Worm (Caenorhabditis elegans) whole organism, late embryonic: Measurements from ENCODE around the gene glr-6.

ENCODE experiments used
- ceh-22 ChIP-seq: sonication (generic microtip); optimal IDR thresholded peaks from 2 replicates; lab custom pipeline; 2017; ENCODE audit warnings: missing biosample characterization, missing genetic modification characterization
- dmd-4 ChIP-seq: sonication (generic microtip); optimal IDR thresholded peaks from 2 replicates; lab custom pipeline; 2016; ENCODE audit warnings: borderline replicate concordance, missing genetic modification characterization, missing compliant biosample characterization
- elt-2 ChIP-seq: sonication (generic microtip); optimal IDR thresholded peaks from 2 replicates; lab custom pipeline; 2016; ENCODE audit warnings: missing genetic modification reagents, missing genetic modification characterization, missing compliant biosample characterization
- hlh-8 ChIP-seq: sonication (generic microtip); optimal IDR thresholded peaks from 2 replicates; lab custom pipeline; 2016; ENCODE audit warnings: missing genotype, missing genetic modification characterization, missing compliant biosample characterization
- lim-6 ChIP-seq: sonication (generic microtip); optimal IDR thresholded peaks from 2 replicates; lab custom pipeline; 2016; ENCODE audit warnings: missing genetic modification characterization, missing compliant biosample characterization
- mec-3 ChIP-seq: sonication (generic microtip); optimal IDR thresholded peaks from 2 replicates; lab custom pipeline; 2016; ENCODE audit warnings: borderline replicate concordance, missing genetic modification characterization, missing compliant biosample characterization
- pat-9 ChIP-seq: fragments of 200-800 bp; sonication (Bioruptor generic); optimal IDR thresholded peaks from 2 replicates; lab custom pipeline; 2018; ENCODE audit warnings: mild to moderate bottlenecking, missing genetic modification characterization, moderate library complexity, missing compliant biosample characterization
- pqm-1 ChIP-seq: sonication (generic microtip); optimal IDR thresholded peaks from 2 replicates; lab custom pipeline; 2016; ENCODE audit warnings: missing genetic modification characterization, missing compliant biosample characterization
- pros-1 ChIP-seq: fragments of 150-350 bp; optimal IDR thresholded peaks from 2 replicates; lab custom pipeline; 2014; ENCODE audit warnings: missing biosample characterization, missing genetic modification reagents, missing genetic modification characterization
- sdc-2 ChIP-seq: sonication (generic microtip); optimal IDR thresholded peaks from 2 replicates; lab custom pipeline; 2016; ENCODE audit warnings: missing genotype, missing genetic modification characterization, missing compliant biosample characterization
- unc-86 ChIP-seq: sonication (generic microtip); optimal IDR thresholded peaks from 2 replicates; lab custom pipeline; 2016; ENCODE audit warnings: missing genetic modification characterization, missing compliant biosample characterization

DNA sequence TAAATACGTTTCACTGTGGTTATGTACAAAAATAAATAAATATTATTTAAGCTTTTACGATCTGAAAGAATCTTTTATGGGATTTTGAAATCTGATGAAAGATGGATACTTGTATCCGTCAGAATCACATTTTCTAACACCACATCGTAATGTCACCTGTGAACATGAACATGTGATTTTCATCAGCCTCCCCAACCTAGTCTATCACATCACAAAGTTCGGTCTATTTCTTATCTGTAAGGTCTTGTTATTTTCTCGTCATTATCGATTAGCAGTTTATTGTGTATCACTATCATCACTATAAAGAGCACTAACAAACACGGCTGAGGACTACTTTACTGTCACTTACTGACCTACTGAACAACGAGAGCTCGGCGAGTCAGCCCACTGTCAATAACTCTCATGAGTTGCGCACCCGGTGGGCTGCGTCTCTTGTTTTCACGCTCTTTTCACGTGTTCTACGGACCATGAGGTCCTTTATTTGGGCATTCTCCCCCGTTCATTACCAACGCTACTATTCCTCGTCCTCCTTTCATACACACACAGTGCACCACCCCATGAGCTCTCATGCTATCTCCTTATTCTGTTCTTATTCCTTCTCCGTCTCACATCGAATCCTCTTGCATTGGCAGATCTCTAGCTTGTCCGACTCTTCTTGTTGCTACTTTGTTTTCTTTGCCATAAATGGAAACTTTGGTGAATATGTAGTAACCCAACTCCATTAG, 33.2 kb downstream of the glr-6 start:
- TF ChIP-seq pqm-1 (tag; lab: Kevin White, UChicago) (no peak), dmd-4 (no peak), sdc-2 (peak; percentile 60), ceh-22 (tag; lab: Kevin White, UChicago) (no peak), mec-3 (tag; lab: Kevin White, UChicago) (no peak), hlh-8 (tag; lab: Kevin White, UChicago) (no peak), pat-9 (tag; lab: Kevin White, UChicago) (no peak), pros-1 (tag; lab: Kevin White, UChicago) (no peak), elt-2 (tag; lab: Kevin White, UChicago) (peak; percentile 58), unc-86 (no peak), lim-6 (tag; lab: Kevin White, UChicago) (no peak)
